Worm (Caenorhabditis elegans) whole organism, L4/young adult: ENCODE results near the gene aipr-1.

Experiments
- W03F9.2 ChIP-seq: fragments of 150-350 bp; optimal IDR thresholded peaks from 2 replicates; lab custom pipeline; 2014; ENCODE audit warnings: missing biosample characterization, missing genetic modification characterization
- dao-5 ChIP-seq: sonication (generic microtip); optimal IDR thresholded peaks from 2 replicates; lab custom pipeline; 2016; ENCODE audit warnings: missing genotype, missing genetic modification characterization, moderate library complexity, missing compliant biosample characterization
- him-1 ChIP-seq: sonication (generic microtip); optimal IDR thresholded peaks from 2 replicates; lab custom pipeline; 2016; ENCODE audit warnings: missing genotype, missing genetic modification reagents, missing genetic modification characterization, missing compliant biosample characterization

DNA sequence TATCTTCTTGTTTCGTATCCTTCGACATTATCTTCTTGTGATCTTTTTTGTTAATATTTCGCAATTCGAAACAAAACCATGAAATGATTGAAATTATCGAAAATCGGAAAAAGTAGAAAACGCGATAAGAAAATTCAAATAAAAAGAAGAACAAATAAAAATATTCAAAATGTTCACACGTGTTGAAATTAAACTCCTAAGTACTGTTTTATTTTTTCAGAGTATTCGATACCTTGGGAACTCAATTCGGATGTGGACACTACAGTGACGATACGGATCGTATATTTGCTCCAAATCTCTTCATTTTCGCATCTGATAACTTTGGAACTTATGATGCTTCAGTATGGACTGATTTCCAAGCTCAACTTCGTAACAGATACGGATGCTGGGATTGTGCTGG lies 42.1 kb upstream of the aipr-1 start, which contains the start of gene T19D12.5:
- TF ChIP-seq him-1 (tag; lab: Kevin White, UChicago): no peak
- TF ChIP-seq W03F9.2: no peak
- no peak for TF ChIP-seq dao-5
